Worm (Caenorhabditis elegans) whole organism, early embryonic: ENCODE results near the gene bca-2.

Experiments
- F13C5.2 ChIP-seq: sonication (generic microtip); optimal IDR thresholded peaks from 2 replicates; lab custom pipeline; 2017; ENCODE audit warnings: mild to moderate bottlenecking, missing genetic modification characterization, inconsistent platforms, missing compliant biosample characterization
- aly-1 ChIP-seq: sonication (generic microtip); optimal IDR thresholded peaks from 2 replicates; lab custom pipeline; 2016; ENCODE audit warnings: missing genetic modification characterization, missing compliant biosample characterization
- ama-1 ChIP-seq: fragments of 150-350 bp; optimal IDR thresholded peaks from 2 replicates; lab custom pipeline; 2014
- ceh-36 ChIP-seq: sonication (generic microtip); optimal IDR thresholded peaks from 2 replicates; lab custom pipeline; 2016; ENCODE audit warnings: missing genetic modification characterization, inconsistent platforms, missing compliant biosample characterization
- ets-7 ChIP-seq: sonication (generic microtip); optimal IDR thresholded peaks from 2 replicates; lab custom pipeline; 2016; ENCODE audit warnings: missing genotype, missing genetic modification characterization, missing compliant biosample characterization
- flt-1 ChIP-seq: fragments of 200-800 bp; sonication (Bioruptor generic); IDR thresholded peaks from 2 replicates; pipeline ENCODE4 v1.3.6; 2022; ENCODE audit warnings: missing genetic modification characterization, missing compliant biosample characterization
- hmbx-1 ChIP-seq: sonication (generic microtip); optimal IDR thresholded peaks from 2 replicates; lab custom pipeline; 2016; ENCODE audit warnings: mild to moderate bottlenecking, missing genetic modification characterization, missing compliant biosample characterization
- hmg-4 ChIP-seq: fragments of 200-800 bp; sonication (Bioruptor generic); optimal IDR thresholded peaks from 2 replicates; lab custom pipeline; 2018; ENCODE audit warnings: mild to moderate bottlenecking, missing genetic modification characterization, missing compliant biosample characterization
- hnd-1 ChIP-seq: sonication (generic microtip); optimal IDR thresholded peaks from 2 replicates; lab custom pipeline; 2016; ENCODE audit warnings: missing genetic modification characterization, missing compliant biosample characterization
- pes-1 ChIP-seq: fragments of 200-800 bp; sonication (Bioruptor generic); IDR thresholded peaks from 2 replicates; pipeline ENCODE4 v1.3.6; 2022; ENCODE audit warnings: missing genetic modification reagents, missing genetic modification characterization, missing compliant biosample characterization
- scrt-1 ChIP-seq: fragments of 200-800 bp; sonication (Bioruptor generic); IDR thresholded peaks from 2 replicates; pipeline ENCODE4 v1.3.6; 2022; ENCODE audit warnings: missing genetic modification characterization, missing compliant biosample characterization
- tbx-11 ChIP-seq: fragments of 200-800 bp; sonication (Bioruptor generic); IDR thresholded peaks from 2 replicates; pipeline ENCODE4 v1.3.6; 2022; ENCODE audit warnings: missing genetic modification characterization, missing compliant biosample characterization

DNA sequence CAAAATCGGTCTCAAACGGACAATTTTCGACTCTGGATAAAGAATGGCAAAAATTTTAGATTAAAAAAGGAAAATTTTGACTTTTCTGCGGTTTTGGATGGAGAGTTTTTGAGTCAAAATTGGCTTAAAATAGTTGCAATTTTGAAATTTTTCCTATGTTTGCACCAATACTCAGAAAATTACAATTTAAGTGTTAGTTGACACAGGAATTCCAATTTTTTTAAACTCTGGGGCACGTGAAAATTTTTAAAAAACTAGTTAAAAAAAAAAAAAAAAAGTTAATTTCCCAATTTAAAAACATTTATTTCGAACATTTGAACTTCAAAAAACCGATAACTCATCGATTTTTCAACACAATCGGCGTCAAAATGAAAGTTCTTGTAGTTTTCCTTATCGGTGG is 11.8 kb upstream of the bca-2 start, which contains the start of gene Y116A8C.33:
- no peak for TF ChIP-seq ceh-36 (tag; lab: Kevin White, UChicago)
- TF ChIP-seq ama-1: no peak
- no peak for TF ChIP-seq ets-7
- TF ChIP-seq aly-1 (tag; lab: Kevin White, UChicago): no peak
- no peak for TF ChIP-seq F13C5.2
- TF ChIP-seq pes-1 (GFP tag; lab: Robert Waterston, UW): no peak
- no peak for TF ChIP-seq tbx-11
- TF ChIP-seq flt-1 (GFP tag; lab: Robert Waterston, UW): no peak
- TF ChIP-seq hmbx-1 (tag; lab: Kevin White, UChicago): no peak
- no peak for TF ChIP-seq hnd-1 (tag; lab: Kevin White, UChicago)
- TF ChIP-seq scrt-1: no peak
- TF ChIP-seq hmg-4: no peak
